Worm (Caenorhabditis elegans) whole organism, L2 larva: ENCODE measurements around the gene ZK892.6.

Experiments used
- F13H6.1 ChIP-seq: sonication (generic microtip); optimal IDR thresholded peaks from 2 replicates; lab custom pipeline; 2016; ENCODE audit warnings: missing genetic modification characterization, missing compliant biosample characterization
- R02D3.7 ChIP-seq: fragments of 150-350 bp; optimal IDR thresholded peaks from 2 replicates; lab custom pipeline; 2014; ENCODE audit warnings: missing biosample characterization, missing genetic modification characterization
- Y55F3AM.14 ChIP-seq: fragments of 200-800 bp; sonication (Bioruptor generic); optimal IDR thresholded peaks from 2 replicates; lab custom pipeline; 2018; ENCODE audit warnings: mild to moderate bottlenecking, missing genetic modification characterization, missing compliant biosample characterization
- ZK546.5 ChIP-seq: sonication (generic microtip); optimal IDR thresholded peaks from 2 replicates; lab custom pipeline; 2017; ENCODE audit warnings: missing biosample characterization, missing genetic modification characterization
- aly-2 ChIP-seq: fragments of 150-350 bp; optimal IDR thresholded peaks from 2 replicates; lab custom pipeline; 2014; ENCODE audit warnings: missing biosample characterization, missing genetic modification characterization
- ama-1 ChIP-seq: fragments of 150-350 bp; optimal IDR thresholded peaks from 2 replicates; lab custom pipeline; 2018; ENCODE audit warnings: inconsistent platforms
- ceh-16 ChIP-seq: fragments of 150-350 bp; optimal IDR thresholded peaks from 2 replicates; lab custom pipeline; 2014; ENCODE audit warnings: missing biosample characterization, missing genetic modification characterization
- ceh-82 ChIP-seq: fragments of 150-350 bp; optimal IDR thresholded peaks from 2 replicates; lab custom pipeline; 2014; ENCODE audit warnings: missing biosample characterization, missing genetic modification characterization
- dmd-4 ChIP-seq: sonication (generic microtip); optimal IDR thresholded peaks from 2 replicates; lab custom pipeline; 2017; ENCODE audit warnings: missing biosample characterization, missing genetic modification characterization
- egl-27 ChIP-seq: sonication (generic microtip); optimal IDR thresholded peaks from 3 replicates; lab custom pipeline; 2017; ENCODE audit warnings: missing biosample characterization, missing genetic modification reagents, missing genetic modification characterization
- elt-1 ChIP-seq: fragments of 150-350 bp; optimal IDR thresholded peaks from 2 replicates; lab custom pipeline; 2014; ENCODE audit warnings: missing biosample characterization, missing genetic modification characterization
- elt-3 ChIP-seq: sonication (generic microtip); optimal IDR thresholded peaks from 2 replicates; lab custom pipeline; 2017; ENCODE audit warnings: missing biosample characterization, missing genetic modification characterization
- fos-1 ChIP-seq: fragments of 150-350 bp; optimal IDR thresholded peaks from 2 replicates; lab custom pipeline; 2014; ENCODE audit warnings: missing biosample characterization, missing genetic modification characterization
- gmeb-1 ChIP-seq: fragments of 150-350 bp; optimal IDR thresholded peaks from 2 replicates; lab custom pipeline; 2014; ENCODE audit warnings: missing biosample characterization, missing genetic modification characterization
- lin-11 ChIP-seq: fragments of 150-350 bp; sonication (generic microtip); optimal IDR thresholded peaks from 2 replicates; lab custom pipeline; 2014; ENCODE audit warnings: missing biosample characterization, missing genetic modification characterization, inconsistent platforms, mixed read lengths
- lin-13 ChIP-seq: fragments of 150-350 bp; optimal IDR thresholded peaks from 2 replicates; lab custom pipeline; 2014; ENCODE audit warnings: missing biosample characterization, missing genetic modification reagents, missing genetic modification characterization
- lin-39 ChIP-seq: fragments of 150-350 bp; optimal IDR thresholded peaks from 2 replicates; lab custom pipeline; 2014; ENCODE audit warnings: missing biosample characterization, missing genetic modification reagents, missing genetic modification characterization
- lsy-2 ChIP-seq, 2 experiments: fragments of 150-350 bp in 1 of 2; sonication (generic microtip) in 1 of 2; optimal IDR thresholded peaks; 2 replicates each; lab custom pipeline; 2014 to 2017; ENCODE audit warnings: missing biosample characterization in 2 of 2, missing genetic modification characterization in 2 of 2
- mbf-1 ChIP-seq: sonication (generic microtip); optimal IDR thresholded peaks from 2 replicates; lab custom pipeline; 2017; ENCODE audit warnings: missing biosample characterization, missing genetic modification characterization
- mdl-1 ChIP-seq, 2 experiments: fragments of 150-350 bp in 1 of 2; sonication (generic microtip) in 1 of 2; optimal IDR thresholded peaks; 2 replicates each; lab custom pipeline; 2017; ENCODE audit warnings: missing biosample characterization in 2 of 2, missing genetic modification characterization in 2 of 2
- nhr-10 ChIP-seq: sonication (generic microtip); optimal IDR thresholded peaks from 2 replicates; lab custom pipeline; 2017; ENCODE audit warnings: missing biosample characterization, missing genetic modification characterization
- nhr-12 ChIP-seq: fragments of 150-350 bp; optimal IDR thresholded peaks from 2 replicates; lab custom pipeline; 2014; ENCODE audit warnings: missing biosample characterization, missing genetic modification characterization
- nhr-129 ChIP-seq: fragments of 150-350 bp; optimal IDR thresholded peaks from 2 replicates; lab custom pipeline; 2014; ENCODE audit warnings: missing biosample characterization, missing genetic modification characterization
- nhr-21 ChIP-seq: fragments of 150-350 bp; optimal IDR thresholded peaks from 2 replicates; lab custom pipeline; 2014; ENCODE audit warnings: missing biosample characterization, missing genetic modification characterization
- nhr-23 ChIP-seq: fragments of 150-350 bp; optimal IDR thresholded peaks from 2 replicates; lab custom pipeline; 2014; ENCODE audit warnings: missing biosample characterization, missing genetic modification reagents, missing genetic modification characterization
- nhr-237 ChIP-seq: fragments of 150-350 bp; optimal IDR thresholded peaks from 2 replicates; lab custom pipeline; 2014; ENCODE audit warnings: missing biosample characterization, missing genetic modification characterization
- nhr-6 ChIP-seq: fragments of 150-350 bp; optimal IDR thresholded peaks from 2 replicates; lab custom pipeline; 2014; ENCODE audit warnings: missing biosample characterization, missing genetic modification characterization
- sem-4 ChIP-seq: fragments of 150-350 bp; optimal IDR thresholded peaks from 2 replicates; lab custom pipeline; 2014; ENCODE audit warnings: missing biosample characterization, missing genetic modification reagents, missing genetic modification characterization
- skn-1 ChIP-seq: sonication (generic microtip); optimal IDR thresholded peaks from 2 replicates; lab custom pipeline; 2017; ENCODE audit warnings: missing biosample characterization, missing genetic modification characterization
- sma-3 ChIP-seq: sonication (generic microtip); optimal IDR thresholded peaks from 2 replicates; lab custom pipeline; 2016; ENCODE audit warnings: missing genetic modification reagents, missing genetic modification characterization, missing compliant biosample characterization
- sma-9 ChIP-seq, 2 experiments: fragments of 150-350 bp in 1 of 2; sonication (generic microtip) in 1 of 2; optimal IDR thresholded peaks; 2 replicates each; lab custom pipeline; 2014 to 2016; ENCODE audit warnings: missing genetic modification characterization in 2 of 2, mild to moderate bottlenecking in 1 of 2, missing biosample characterization in 1 of 2, missing compliant biosample characterization in 1 of 2, missing genetic modification reagents in 1 of 2, moderate library complexity in 1 of 2
- snpc-4 ChIP-seq: fragments of 150-350 bp; optimal IDR thresholded peaks from 2 replicates; lab custom pipeline; 2014; ENCODE audit warnings: missing biosample characterization, missing genetic modification characterization
- unc-39 ChIP-seq: fragments of 150-350 bp; optimal IDR thresholded peaks from 2 replicates; lab custom pipeline; 2014; ENCODE audit warnings: missing biosample characterization, missing genetic modification characterization
- unc-55 ChIP-seq: fragments of 150-350 bp; sonication (generic microtip); optimal IDR thresholded peaks from 3 replicates; lab custom pipeline; 2014; ENCODE audit warnings: missing biosample characterization, missing genetic modification reagents, missing genetic modification characterization
- unc-62 ChIP-seq: fragments of 150-350 bp; optimal IDR thresholded peaks from 2 replicates; lab custom pipeline; 2014; ENCODE audit warnings: missing biosample characterization, missing genetic modification reagents, missing genetic modification characterization
- zag-1 ChIP-seq: fragments of 150-350 bp; optimal IDR thresholded peaks from 2 replicates; lab custom pipeline; 2014; ENCODE audit warnings: missing biosample characterization, missing genetic modification characterization
- ztf-1 ChIP-seq: fragments of 200-800 bp; sonication (Bioruptor generic); conservative IDR thresholded peaks from 2 replicates; pipeline ENCODE4 v1.3.6; 2022; ENCODE audit warnings: missing genetic modification characterization, missing compliant biosample characterization
- ztf-11 ChIP-seq: sonication (generic microtip); optimal IDR thresholded peaks from 2 replicates; lab custom pipeline; 2017; ENCODE audit warnings: missing biosample characterization, missing genetic modification characterization

The ZK892.6 gene

DNA sequence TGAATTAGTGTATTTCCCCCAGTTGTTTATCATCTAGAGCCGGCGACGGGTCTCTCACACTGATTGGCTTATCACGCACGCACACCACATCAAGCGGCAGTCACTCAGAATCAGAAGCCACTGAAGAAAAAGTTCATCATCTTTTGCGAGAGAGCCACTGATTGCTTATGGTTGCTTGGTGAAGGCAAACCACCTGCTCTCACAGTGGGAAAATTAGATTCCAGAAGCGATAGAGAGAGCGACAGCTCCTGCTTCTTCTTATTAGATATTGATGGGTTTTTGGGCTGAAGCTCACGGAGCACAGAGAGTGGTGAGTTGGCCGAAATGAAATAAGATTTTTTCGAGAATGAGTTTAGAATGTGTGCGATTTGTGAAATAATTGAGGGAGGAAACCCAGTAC lies 23.8 kb downstream of the ZK892.6 start:
- peak; percentile 10 for TF ChIP-seq lin-11
- TF ChIP-seq skn-1 (tag; lab: Kevin White, UChicago) = no peak

DNA sequence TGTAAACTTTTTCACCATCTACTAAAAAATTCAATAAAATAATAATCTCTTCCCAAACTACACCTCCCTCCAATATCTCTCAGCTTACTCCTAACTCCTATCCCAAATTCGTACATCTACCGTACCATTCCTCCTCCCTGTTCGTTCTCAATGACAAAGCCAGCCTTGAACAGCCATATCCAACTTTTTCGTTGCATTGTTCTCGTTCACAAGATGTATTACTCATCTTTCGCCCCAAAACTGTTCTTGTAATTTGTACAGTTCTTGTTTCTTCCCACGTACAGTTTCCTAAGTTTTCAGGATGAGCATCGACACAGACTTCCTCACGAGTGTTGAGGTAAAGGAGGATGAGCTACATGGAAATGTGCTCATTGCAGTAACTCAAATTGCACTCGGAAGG lies 25.0 kb downstream of the ZK892.6 start, which contains the start of gene egl-43:
Gene egl-43, plus strand, starts transcription at position 301 of the 400 bp plus-strand sequence.
- TF ChIP-seq ama-1 = no peak
- TF ChIP-seq mdl-1 (tag; optimal IDR thresholded peaks at IDR 0.05; lab: Kevin White, UChicago) = no peak
- TF ChIP-seq ceh-82 (tag; lab: Kevin White, UChicago) = no peak

- TF ChIP-seq lin-39 (tag; lab: Kevin White, UChicago) (no peak), nhr-10 (tag; lab: Kevin White, UChicago) (no peak), sma-9 (GFP tag; optimal IDR thresholded peaks at IDR 0.05; lab: Kevin White, UChicago) (no peak), sma-9 (tag; optimal IDR thresholded peaks at IDR 0.05; lab: Kevin White, UChicago) (no peak), snpc-4 (no peak), aly-2 (tag; lab: Kevin White, UChicago) (no peak), lsy-2 (tag; optimal IDR thresholded peaks at IDR 0.05; lab: Kevin White, UChicago) (no peak), nhr-6 (tag; lab: Kevin White, UChicago) (no peak)
Observed at ce11 chrII:9951846-9952245, 28.1 kb downstream of the ZK892.6 start.

DNA sequence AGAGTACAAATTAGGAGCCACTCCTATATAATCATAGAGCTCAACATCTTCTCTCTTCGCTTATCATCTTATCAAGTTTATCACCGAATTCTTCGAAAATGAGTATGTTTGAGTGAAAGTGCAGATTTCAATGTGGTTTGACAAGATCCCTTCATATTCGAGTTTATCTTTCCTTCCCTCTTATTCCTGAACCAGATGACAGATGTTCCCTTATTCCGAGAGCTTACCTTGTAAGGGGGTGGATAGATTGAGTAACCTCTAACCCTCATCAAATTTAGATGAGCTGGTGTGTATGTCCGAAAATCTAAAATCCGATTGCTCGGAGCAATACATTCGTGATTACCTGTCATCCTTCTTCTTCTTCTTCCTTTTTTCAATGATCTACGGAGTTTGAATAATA lies 31.3 kb downstream of the ZK892.6 start:
- TF ChIP-seq mbf-1 (tag; lab: Kevin White, UChicago) (no peak), unc-62 (GFP tag; lab: Kevin White, UChicago) (no peak), aly-2 (tag; lab: Kevin White, UChicago) (no peak), sem-4 (tag; lab: Kevin White, UChicago) (no peak), ama-1 (no peak), sma-9 (GFP tag; optimal IDR thresholded peaks at IDR 0.05; lab: Kevin White, UChicago) (no peak), sma-9 (tag; optimal IDR thresholded peaks at IDR 0.05; lab: Kevin White, UChicago) (no peak), fos-1 (tag; lab: Kevin White, UChicago) (no peak), dmd-4 (no peak), ceh-82 (tag; lab: Kevin White, UChicago) (no peak), nhr-23 (tag; lab: Kevin White, UChicago) (no peak), nhr-6 (tag; lab: Kevin White, UChicago) (no peak), unc-39 (no peak)

DNA sequence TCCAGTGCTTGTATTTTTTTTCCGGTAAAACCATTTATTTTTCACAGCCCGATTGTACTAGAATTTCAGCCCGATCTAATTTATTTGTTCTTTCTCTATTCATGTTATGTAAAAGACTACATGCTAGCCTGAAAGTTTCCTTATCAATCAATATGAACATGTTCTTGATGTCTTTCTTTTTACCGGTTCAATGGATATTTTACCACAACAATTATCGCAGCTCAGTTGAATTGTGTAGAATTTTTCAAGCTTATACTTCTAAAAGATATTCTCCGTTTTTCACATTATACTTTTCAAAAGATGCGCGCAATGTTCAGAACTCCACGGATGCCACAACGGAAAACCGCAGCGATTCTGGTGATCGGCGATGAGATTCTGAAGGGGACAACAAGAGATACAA lies 36.1 kb downstream of the ZK892.6 start, which contains the start of gene flad-1:
Gene flad-1, plus strand, starts transcription at position 301 of the 400 bp plus-strand sequence.
- TF ChIP-seq nhr-237 (tag; lab: Kevin White, UChicago) (no peak), ceh-82 (tag; lab: Kevin White, UChicago) (no peak), mdl-1 (tag; optimal IDR thresholded peaks at IDR 0.05; lab: Kevin White, UChicago) (no peak), nhr-21 (tag; lab: Kevin White, UChicago) (no peak), ztf-11 (tag; lab: Kevin White, UChicago) (no peak), unc-55 (no peak), elt-1 (tag; lab: Kevin White, UChicago) (no peak), lin-39 (tag; lab: Kevin White, UChicago) (no peak), ama-1 (no peak), dmd-4 (no peak)

- TF ChIP-seq ceh-16 (no peak), Y55F3AM.14 (no peak)
Observed at ce11 chrII:9943246-9943645, 36.7 kb downstream of the ZK892.6 start.

ce11 chrII:9940430-9940829 lies 39.5 kb downstream of the ZK892.6 start, which contains the start of gene ufd-3:
Gene ufd-3, plus strand, starts transcription at chrII:9940753.
- peak; percentile 60 for TF ChIP-seq zag-1 (tag; lab: Kevin White, UChicago)
- TF ChIP-seq F13H6.1 (tag; lab: Kevin White, UChicago) = peak; percentile 84
- peak; percentile 88 for TF ChIP-seq sma-3
- no peak for TF ChIP-seq mbf-1 (tag; lab: Kevin White, UChicago)
- TF ChIP-seq ztf-1 (GFP tag; lab: Robert Waterston, UW) = no peak
- TF ChIP-seq egl-27 (tag; lab: Kevin White, UChicago) = peak; percentile 72
- no peak for TF ChIP-seq elt-3
- TF ChIP-seq ama-1 = peak; percentile 24
- peak; percentile 83 for TF ChIP-seq lin-13
- TF ChIP-seq nhr-237 (tag; lab: Kevin White, UChicago) = no peak
- TF ChIP-seq nhr-21 (tag; lab: Kevin White, UChicago) = peak; percentile 68
- TF ChIP-seq sem-4 (tag; lab: Kevin White, UChicago) = peak; percentile 74
- TF ChIP-seq nhr-12 (tag; lab: Kevin White, UChicago) = no peak
- TF ChIP-seq gmeb-1 (tag; lab: Kevin White, UChicago) = peak; percentile 97
- peak; percentile 91 for TF ChIP-seq sma-9 (GFP tag; optimal IDR thresholded peaks at IDR 0.05; lab: Kevin White, UChicago)
- no peak for TF ChIP-seq sma-9 (tag; optimal IDR thresholded peaks at IDR 0.05; lab: Kevin White, UChicago)
- TF ChIP-seq ZK546.5 (tag; lab: Kevin White, UChicago) = no peak
- no peak for TF ChIP-seq ztf-11 (tag; lab: Kevin White, UChicago)
- TF ChIP-seq ceh-16 = no peak
- TF ChIP-seq Y55F3AM.14 = no peak
- peak; percentile 77 for TF ChIP-seq nhr-129 (tag; lab: Kevin White, UChicago)
- peak; percentile 65 for TF ChIP-seq lin-11
- no peak for TF ChIP-seq unc-62 (GFP tag; lab: Kevin White, UChicago)
- TF ChIP-seq lsy-2 (tag; optimal IDR thresholded peaks at IDR 0.05; lab: Kevin White, UChicago) = peak; percentile 73 to 93
- peak; percentile 47 for TF ChIP-seq R02D3.7 (tag; lab: Kevin White, UChicago)
- TF ChIP-seq elt-1 (tag; lab: Kevin White, UChicago) = no peak
- no peak for TF ChIP-seq ceh-82 (tag; lab: Kevin White, UChicago)
- TF ChIP-seq fos-1 (tag; lab: Kevin White, UChicago) = peak; percentile 77
